Worm (Caenorhabditis elegans): Measurements from ENCODE around the gene srbc-22.

DNA sequence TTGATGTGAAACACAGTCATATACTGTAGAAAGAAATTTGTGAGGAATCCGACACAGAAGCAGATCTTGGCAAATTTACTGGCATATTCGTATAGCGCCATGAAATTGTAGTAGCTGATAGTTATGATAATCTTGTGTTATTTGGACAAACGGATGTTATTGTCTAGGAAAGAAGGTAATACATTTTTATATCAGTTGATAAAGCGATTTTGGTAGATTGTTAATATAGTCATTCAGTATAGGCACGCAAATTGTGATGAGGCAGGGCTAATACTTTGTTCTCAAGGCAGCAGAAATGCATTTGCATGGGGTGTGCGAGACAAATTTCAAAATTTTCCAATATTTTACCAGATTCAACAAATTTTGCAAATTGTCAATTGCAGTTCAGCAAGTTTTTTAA, 10.9 kb upstream of the srbc-22 start, which contains the start of gene str-52:
- TF ChIP-seq ama-1 (optimal IDR thresholded peaks at IDR 0.05) (no peak), tra-4 (tag; optimal IDR thresholded peaks at IDR 0.05) (no peak), hmg-4 (GFP tag; optimal IDR thresholded peaks at IDR 0.05) (no peak), scrt-1 (GFP tag; IDR thresholded peaks at IDR 0.05) (no peak), sea-1 (GFP tag; conservative IDR thresholded peaks at IDR 0.05) (no peak)
